Worm (Caenorhabditis elegans) whole organism, midembryonic: ENCODE data around the gene F44E5.2.

ENCODE experiments used
- T22C8.4 ChIP-seq: fragments of 200-800 bp; sonication (Bioruptor generic); IDR thresholded peaks from 2 replicates; pipeline ENCODE4 v1.3.6; 2022; ENCODE audit warnings: missing genetic modification characterization, missing compliant biosample characterization
- ref-1 ChIP-seq: fragments of 200-800 bp; sonication (Bioruptor generic); conservative IDR thresholded peaks from 2 replicates; pipeline ENCODE4 v1.3.6; 2022; ENCODE audit warnings: missing genetic modification reagents, missing genetic modification characterization, missing compliant biosample characterization
- ztf-23 ChIP-seq: fragments of 200-800 bp; sonication (Bioruptor generic); IDR thresholded peaks from 2 replicates; pipeline ENCODE4 v1.3.6; 2022; ENCODE audit warnings: missing genetic modification reagents, missing genetic modification characterization, missing compliant biosample characterization

ce11 chrII:11806256-11806655 lies 39.7 kb downstream of the F44E5.2 start, which contains the start of gene jmjd-1.1:
- TF ChIP-seq ref-1, result no peak
- TF ChIP-seq ztf-23, result no peak
- no peak for TF ChIP-seq T22C8.4
